Worm (Caenorhabditis elegans) whole organism, L4 larva: ENCODE data around the gene B0212.3.

Source experiments
- F37D6.2 ChIP-seq: sonication (generic microtip); optimal IDR thresholded peaks from 2 replicates; lab custom pipeline; 2016; ENCODE audit warnings: mild to moderate bottlenecking, missing genetic modification characterization, missing compliant biosample characterization
- F49E8.2 ChIP-seq: sonication (generic microtip); optimal IDR thresholded peaks from 2 replicates; lab custom pipeline; 2016; ENCODE audit warnings: missing compliant biosample characterization, mild to moderate bottlenecking, missing genetic modification characterization, borderline replicate concordance
- Y105C5A.15 ChIP-seq: fragments of 200-800 bp; sonication (Bioruptor generic); IDR thresholded peaks from 2 replicates; pipeline ENCODE4 v1.3.6; 2022; ENCODE audit warnings: missing genetic modification characterization, missing compliant biosample characterization
- ZK546.5 ChIP-seq, 2 experiments: sonication (generic microtip); optimal IDR thresholded peaks; 2 replicates each; lab custom pipeline; 2017; ENCODE audit warnings: missing biosample characterization in 2 of 2, missing genetic modification characterization in 2 of 2
- aha-1 ChIP-seq: fragments of 150-350 bp; peaks from one replicate; lab custom pipeline; 2014; ENCODE audit warnings: missing biosample characterization, missing genetic modification characterization
- aly-2 ChIP-seq: sonication (generic microtip); optimal IDR thresholded peaks from 2 replicates; lab custom pipeline; 2018; ENCODE audit warnings: missing biosample characterization, missing genetic modification characterization
- ama-1 ChIP-seq: fragments of 150-350 bp; optimal IDR thresholded peaks from 2 replicates; lab custom pipeline; 2014; ENCODE audit warnings: inconsistent platforms, mixed read lengths
- ceh-20 ChIP-seq: fragments of 200-800 bp; sonication (Bioruptor generic); IDR thresholded peaks from 2 replicates; pipeline ENCODE4 v1.3.6; 2022; ENCODE audit warnings: missing genetic modification reagents, missing genetic modification characterization, missing compliant biosample characterization
- ceh-44 ChIP-seq: fragments of 200-800 bp; sonication (Bioruptor generic); IDR thresholded peaks from 2 replicates; pipeline ENCODE4 v1.3.6; 2022; ENCODE audit warnings: missing genetic modification reagents, missing genetic modification characterization, missing compliant biosample characterization
- cey-2 ChIP-seq: sonication (generic microtip); optimal IDR thresholded peaks from 3 replicates; lab custom pipeline; 2017; ENCODE audit warnings: missing genetic modification characterization, mild to moderate bottlenecking, missing compliant biosample characterization, antibody characterized with exemption, borderline replicate concordance; ENCODE audit not compliant: insufficient read depth
- ctbp-1 ChIP-seq: fragments of 200-800 bp; sonication (Bioruptor generic); IDR thresholded peaks from 2 replicates; pipeline ENCODE4 v1.3.6; 2022; ENCODE audit warnings: missing genetic modification reagents, missing genetic modification characterization, missing compliant biosample characterization
- daf-8 ChIP-seq: fragments of 200-800 bp; sonication (Bioruptor generic); IDR thresholded peaks from 2 replicates; pipeline ENCODE4 v1.3.6; 2022; ENCODE audit warnings: missing genetic modification characterization, missing compliant biosample characterization
- dmd-8 ChIP-seq: fragments of 200-800 bp; sonication (Bioruptor generic); IDR thresholded peaks from 2 replicates; pipeline ENCODE4 v1.3.6; 2022; ENCODE audit warnings: missing genetic modification characterization, missing compliant biosample characterization
- dpl-1 ChIP-seq: fragments of 150-350 bp; optimal IDR thresholded peaks from 2 replicates; lab custom pipeline; 2014; ENCODE audit warnings: missing biosample characterization, missing genetic modification reagents, missing genetic modification characterization
- dve-1 ChIP-seq: sonication (generic microtip); optimal IDR thresholded peaks from 2 replicates; lab custom pipeline; 2017; ENCODE audit warnings: antibody characterized with exemption, mild to moderate bottlenecking, missing genetic modification characterization, missing compliant biosample characterization; ENCODE audit not compliant: insufficient read depth
- egl-27 ChIP-seq: sonication (generic microtip); optimal IDR thresholded peaks from 3 replicates; lab custom pipeline; 2017; ENCODE audit warnings: missing biosample characterization, missing genetic modification reagents, missing genetic modification characterization
- egl-43 ChIP-seq: fragments of 200-800 bp; sonication (Bioruptor generic); IDR thresholded peaks from 2 replicates; pipeline ENCODE4 v1.3.6; 2022; ENCODE audit warnings: missing genetic modification reagents, missing genetic modification characterization, missing compliant biosample characterization
- fos-1 ChIP-seq: fragments of 150-350 bp; optimal IDR thresholded peaks from 2 replicates; lab custom pipeline; 2014; ENCODE audit warnings: missing biosample characterization, missing genetic modification characterization
- hif-1 ChIP-seq, 2 experiments: sonication (generic microtip); optimal IDR thresholded peaks; 2 replicates each; lab custom pipeline; 2016 to 2017; ENCODE audit warnings: missing compliant biosample characterization in 2 of 2, missing genetic modification characterization in 2 of 2, missing genetic modification reagents in 2 of 2, missing genotype in 2 of 2, mild to moderate bottlenecking in 1 of 2
- hlh-30 ChIP-seq: sonication (generic microtip); optimal IDR thresholded peaks from 2 replicates; lab custom pipeline; 2017; ENCODE audit warnings: antibody characterized with exemption, mild to moderate bottlenecking, missing genetic modification characterization, missing compliant biosample characterization; ENCODE audit not compliant: insufficient read depth
- hmg-1.1 ChIP-seq: fragments of 200-800 bp; sonication (Bioruptor generic); IDR thresholded peaks from 2 replicates; pipeline ENCODE4 v1.3.6; 2022; ENCODE audit warnings: missing genetic modification reagents, missing genetic modification characterization, missing compliant biosample characterization
- lin-15B ChIP-seq: fragments of 150-350 bp; sonication (generic microtip); optimal IDR thresholded peaks from 3 replicates; lab custom pipeline; 2014; ENCODE audit warnings: missing biosample characterization, missing genetic modification characterization
- lin-38 ChIP-seq: fragments of 200-800 bp; sonication (Bioruptor generic); IDR thresholded peaks from 2 replicates; pipeline ENCODE4 v1.3.6; 2022; ENCODE audit warnings: missing genetic modification reagents, missing genetic modification characterization, missing compliant biosample characterization
- lsy-2 ChIP-seq, 2 experiments: fragments of 150-350 bp in 1 of 2; sonication (generic microtip) in 1 of 2; optimal IDR thresholded peaks; 2 replicates each; lab custom pipeline; 2014 to 2017; ENCODE audit warnings: missing biosample characterization in 2 of 2, missing genetic modification characterization in 2 of 2
- madf-5 ChIP-seq, 2 experiments: fragments of 200-800 bp; sonication (Bioruptor generic); IDR thresholded peaks; 2 replicates each; pipeline ENCODE4 v1.3.6; 2022; ENCODE audit warnings: missing compliant biosample characterization in 2 of 2, missing genetic modification characterization in 2 of 2
- mdt-29 ChIP-seq: fragments of 200-800 bp; sonication (Bioruptor generic); IDR thresholded peaks from 2 replicates; pipeline ENCODE4 v1.3.6; 2022; ENCODE audit warnings: missing genetic modification reagents, missing genetic modification characterization, missing compliant biosample characterization
- nhr-28 ChIP-seq: fragments of 150-350 bp; optimal IDR thresholded peaks from 2 replicates; lab custom pipeline; 2014; ENCODE audit warnings: missing biosample characterization, missing genetic modification characterization
- nhr-41 ChIP-seq: fragments of 200-800 bp; sonication (Bioruptor generic); IDR thresholded peaks from 2 replicates; pipeline ENCODE4 v1.3.6; 2022; ENCODE audit warnings: missing genetic modification reagents, missing genetic modification characterization, missing compliant biosample characterization
- nhr-42 ChIP-seq: fragments of 200-800 bp; sonication (Bioruptor generic); IDR thresholded peaks from 2 replicates; pipeline ENCODE4 v1.3.6; 2022; ENCODE audit warnings: missing genetic modification characterization, missing compliant biosample characterization
- nhr-48 ChIP-seq: sonication (generic microtip); optimal IDR thresholded peaks from 2 replicates; lab custom pipeline; 2016; ENCODE audit warnings: mild to moderate bottlenecking, missing genetic modification characterization, missing compliant biosample characterization
- pha-4 ChIP-seq, 2 experiments: fragments of 150-350 bp in 1 of 2; fragments of 200-800 bp in 1 of 2; sonication (Bioruptor generic) in 1 of 2; IDR thresholded peaks in 1 of 2; optimal IDR thresholded peaks in 1 of 2; 2 replicates each; pipeline versions ENCODE4 v1.3.6 to Lab custom; 2014 to 2022; ENCODE audit warnings: missing genetic modification characterization in 2 of 2, missing genetic modification reagents in 2 of 2, missing biosample characterization in 1 of 2, missing compliant biosample characterization in 1 of 2
- pqm-1 ChIP-seq: sonication (generic microtip); optimal IDR thresholded peaks from 2 replicates; lab custom pipeline; 2017; ENCODE audit warnings: missing biosample characterization, missing genetic modification characterization
- set-16 ChIP-seq: fragments of 200-800 bp; sonication (Bioruptor generic); IDR thresholded peaks from 2 replicates; pipeline ENCODE4 v1.3.6; 2022; ENCODE audit warnings: missing genetic modification reagents, missing genetic modification characterization, missing compliant biosample characterization
- skn-1 ChIP-seq: fragments of 150-350 bp; optimal IDR thresholded peaks from 2 replicates; lab custom pipeline; 2014; ENCODE audit warnings: missing biosample characterization, missing genetic modification characterization
- snpc-1.2 ChIP-seq: fragments of 200-800 bp; sonication (Bioruptor generic); IDR thresholded peaks from 2 replicates; pipeline ENCODE4 v1.3.6; 2022; ENCODE audit warnings: missing genetic modification reagents, missing genetic modification characterization, missing compliant biosample characterization
- spr-3 ChIP-seq: fragments of 200-800 bp; sonication (Bioruptor generic); optimal IDR thresholded peaks from 2 replicates; lab custom pipeline; 2018; ENCODE audit warnings: mild to moderate bottlenecking, missing genetic modification characterization, missing compliant biosample characterization
- tag-97 ChIP-seq: fragments of 200-800 bp; sonication (Bioruptor generic); IDR thresholded peaks from 2 replicates; pipeline ENCODE4 v1.3.6; 2022; ENCODE audit warnings: missing genetic modification characterization, missing compliant biosample characterization
- unc-39 ChIP-seq: sonication (generic microtip); optimal IDR thresholded peaks from 2 replicates; lab custom pipeline; 2017; ENCODE audit warnings: missing biosample characterization, missing genetic modification characterization
- unc-62 ChIP-seq, 3 experiments: fragments of 150-350 bp in 1 of 3; sonication (generic microtip); optimal IDR thresholded peaks in 2 of 3; peaks in 1 of 3; 1 replicate in 1 of 3; 2 replicates in 2 of 3; lab custom pipeline; 2014 to 2017; ENCODE audit warnings: missing biosample characterization in 3 of 3, missing genetic modification characterization in 3 of 3, missing genetic modification reagents in 3 of 3, missing genotype in 1 of 3
- vab-7 ChIP-seq: fragments of 200-800 bp; sonication (Bioruptor generic); IDR thresholded peaks from 2 replicates; pipeline ENCODE4 v1.3.6; 2022; ENCODE audit warnings: missing genetic modification reagents, missing genetic modification characterization, missing compliant biosample characterization
- ztf-11 ChIP-seq: fragments of 150-350 bp; optimal IDR thresholded peaks from 2 replicates; lab custom pipeline; 2014; ENCODE audit warnings: missing biosample characterization, missing genetic modification characterization

Gene B0212.3

ce11 chrIV:3497909-3498308 lies 42.1 kb upstream of the B0212.3 start, which contains the start of gene ceh-53:
Gene ceh-53 (plus strand): TSS chrIV:3498209.
- TF ChIP-seq spr-3 (GFP tag; lab: Kevin White, UChicago): no peak
- TF ChIP-seq skn-1 (tag; lab: Kevin White, UChicago): no peak
- no peak for TF ChIP-seq dmd-8 (GFP tag; lab: Robert Waterston, UW)
- no peak for TF ChIP-seq ZK546.5 (tag; optimal IDR thresholded peaks at IDR 0.05; lab: Kevin White, UChicago)
- TF ChIP-seq mdt-29 (GFP tag; lab: Robert Waterston, UW): no peak
- no peak for TF ChIP-seq nhr-42 (GFP tag; lab: Robert Waterston, UW)
- TF ChIP-seq unc-39 (tag; lab: Kevin White, UChicago): no peak
- no peak for TF ChIP-seq ceh-44
- TF ChIP-seq egl-43: no peak
- no peak for TF ChIP-seq F49E8.2 (tag; lab: Kevin White, UChicago)
- TF ChIP-seq, all 104 proteins: peak for 0

- TF ChIP-seq set-16 (GFP tag; lab: Robert Waterston, UW): 0 out of 2 replicates have a peak, but pooled peaks have one; percentile 9
- peak; percentile 90 for TF ChIP-seq aha-1 (tag; lab: Kevin White, UChicago)
- no peak for TF ChIP-seq egl-43
- TF ChIP-seq aly-2 (tag; lab: Kevin White, UChicago): no peak
- no peak for TF ChIP-seq dpl-1 (GFP tag; lab: Kevin White, UChicago)
- peak in 1 of 2 experiments; percentile 80 for TF ChIP-seq unc-62 (GFP tag; optimal IDR thresholded peaks at IDR 0.05 in 1 of 2; lab: Kevin White, UChicago)
- TF ChIP-seq unc-62 (tag; optimal IDR thresholded peaks at IDR 0.05; lab: Kevin White, UChicago): no peak
Observed at ce11 chrIV:3501981-3502736, 37.8 kb upstream of the B0212.3 start.

ce11 chrIV:3504144-3504543 lies 35.8 kb upstream of the B0212.3 start, which contains the start of gene srz-83:
Gene srz-83 (plus strand): TSS chrIV:3504444.
- TF ChIP-seq daf-8 (GFP tag; lab: Robert Waterston, UW): no peak
- TF ChIP-seq snpc-1.2: no peak
- TF ChIP-seq hmg-1.1: no peak
- TF ChIP-seq pha-4 (GFP tag; IDR thresholded peaks at IDR 0.05; lab: Robert Waterston, UW): no peak
- TF ChIP-seq pha-4 (tag; optimal IDR thresholded peaks at IDR 0.05; lab: Kevin White, UChicago): no peak
- TF ChIP-seq, all 104 proteins: peak for 0

- no peak for TF ChIP-seq nhr-41 (GFP tag; lab: Robert Waterston, UW)
- TF ChIP-seq lsy-2 (tag; optimal IDR thresholded peaks at IDR 0.05; lab: Kevin White, UChicago): no peak
- TF ChIP-seq egl-27 (tag; lab: Kevin White, UChicago): no peak
- TF ChIP-seq skn-1 (tag; lab: Kevin White, UChicago): no peak
- no peak for TF ChIP-seq daf-8 (GFP tag; lab: Robert Waterston, UW)
- no peak for TF ChIP-seq ceh-20 (GFP tag; lab: Robert Waterston, UW)
- TF ChIP-seq vab-7 (GFP tag; lab: Robert Waterston, UW): no peak
- TF ChIP-seq tag-97 (GFP tag; lab: Robert Waterston, UW): no peak
- TF ChIP-seq madf-5 (GFP tag; IDR thresholded peaks at IDR 0.05; lab: Robert Waterston, UW): no peak
- peak; percentile 2 for TF ChIP-seq dve-1 (tag; lab: Kevin White, UChicago)
- no peak for TF ChIP-seq F37D6.2 (tag; lab: Kevin White, UChicago)
- no peak for TF ChIP-seq ztf-11 (tag; lab: Kevin White, UChicago)
- TF ChIP-seq aly-2 (tag; lab: Kevin White, UChicago): no peak
- TF ChIP-seq ama-1 (lab: Kevin White, UChicago): peak; percentile 2
- no peak for TF ChIP-seq aha-1 (tag; lab: Kevin White, UChicago)
- TF ChIP-seq egl-43: no peak
- TF ChIP-seq nhr-48 (tag; lab: Kevin White, UChicago): no peak
- no peak for TF ChIP-seq pha-4 (GFP tag; IDR thresholded peaks at IDR 0.05; lab: Robert Waterston, UW)
- no peak for TF ChIP-seq pha-4 (tag; optimal IDR thresholded peaks at IDR 0.05; lab: Kevin White, UChicago)
- TF ChIP-seq fos-1: no peak
- no peak for TF ChIP-seq cey-2 (tag; lab: Kevin White, UChicago)
- TF ChIP-seq set-16 (GFP tag; lab: Robert Waterston, UW): no peak
- no peak for TF ChIP-seq nhr-28
- no peak for TF ChIP-seq ZK546.5 (tag; optimal IDR thresholded peaks at IDR 0.05; lab: Kevin White, UChicago)
- TF ChIP-seq lin-38 (GFP tag; lab: Robert Waterston, UW): peak; percentile 29; the same call in 1 of the 2 replicates
- no peak for TF ChIP-seq lin-15B (tag; lab: Kevin White, UChicago)
- no peak for TF ChIP-seq hlh-30 (tag; lab: Kevin White, UChicago)
- peak in 1 of 2 experiments; percentile 11 for TF ChIP-seq hif-1 (tag; optimal IDR thresholded peaks at IDR 0.05; lab: Kevin White, UChicago)
- no peak for TF ChIP-seq pqm-1
- peak in 1 of 2 experiments; percentile 30 for TF ChIP-seq unc-62 (GFP tag; optimal IDR thresholded peaks at IDR 0.05 in 1 of 2; lab: Kevin White, UChicago)
- no peak for TF ChIP-seq unc-62 (tag; optimal IDR thresholded peaks at IDR 0.05; lab: Kevin White, UChicago)
- no peak for TF ChIP-seq ctbp-1
- 0 out of 2 replicates have a peak, but pooled peaks have one; percentile 33 for TF ChIP-seq Y105C5A.15 (GFP tag; lab: Robert Waterston, UW)
Observed at ce11 chrIV:3505940-3506339, 34.0 kb upstream of the B0212.3 start.
